Worm (Caenorhabditis elegans) whole organism, young adult: Measurements from ENCODE around the gene clec-251.

Source experiments
- ama-1 ChIP-seq, 3 experiments: fragments of 150-350 bp in 1 of 3; sonication (generic microtip) in 2 of 3; optimal IDR thresholded peaks; 2 replicates each; lab custom pipeline; 2014 to 2018; ENCODE audit warnings: missing biosample characterization in 2 of 3, missing genetic modification characterization in 2 of 3, missing genetic modification reagents in 2 of 3
- zim-3 ChIP-seq: sonication (generic microtip); optimal IDR thresholded peaks from 2 replicates; lab custom pipeline; 2017; ENCODE audit warnings: mild to moderate bottlenecking, missing genetic modification characterization, moderate library complexity, missing compliant biosample characterization

ce11 chrV:18776245-18776737, 29.5 kb upstream of the clec-251 start, which contains the start of gene Y17D7B.4:
- no peak for TF ChIP-seq ama-1 (optimal IDR thresholded peaks at IDR 0.05; lab: Kevin White, UChicago)
- TF ChIP-seq ama-1 (GFP tag; optimal IDR thresholded peaks at IDR 0.05; lab: Kevin White, UChicago): no peak
- no peak for TF ChIP-seq zim-3 (tag; lab: Kevin White, UChicago)
